Fruit fly (Drosophila melanogaster): Measurements from ENCODE around the gene CG12684.

The CG12684 gene

DNA sequence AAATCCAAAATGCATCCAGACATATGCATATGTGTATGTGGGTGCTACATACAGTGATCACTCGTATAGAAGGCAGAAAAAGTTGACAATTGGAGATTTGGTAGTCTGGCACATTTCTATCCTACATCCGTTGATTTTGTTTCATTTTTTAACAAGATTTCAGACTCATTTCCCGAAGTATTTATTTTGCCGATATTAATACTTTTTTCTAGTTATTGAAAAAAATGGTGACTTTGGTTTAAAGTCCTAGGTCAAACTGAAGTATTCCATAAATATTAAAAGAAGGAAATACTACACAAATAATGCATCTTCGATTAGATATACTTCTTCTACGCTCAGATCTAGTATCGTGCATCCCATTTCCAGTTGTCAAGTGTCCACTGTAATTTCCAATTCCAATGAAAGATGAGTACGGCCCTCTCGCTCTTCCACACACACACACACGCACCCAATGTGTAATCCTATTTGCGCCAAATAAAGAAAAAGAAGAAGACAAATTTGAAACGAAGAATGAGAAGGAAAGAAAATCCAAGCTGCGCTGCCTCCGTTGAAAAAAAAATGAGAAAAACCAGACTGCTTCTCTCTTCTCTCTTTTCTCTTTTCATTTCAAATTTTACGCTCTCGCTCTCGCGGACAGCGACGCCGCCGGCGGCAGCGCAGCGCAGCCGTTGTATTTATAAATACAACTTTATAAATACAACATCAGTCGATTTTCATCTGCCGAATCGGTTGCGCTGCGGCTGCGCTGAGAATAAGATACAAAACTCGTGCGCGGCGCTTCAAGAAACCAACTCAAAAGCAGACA, 45.3 kb upstream of the CG12684 start, which contains the start of gene peb (continued):
- TF ChIP-seq Hey (tag; optimal IDR thresholded peaks at IDR 0.05) = no peak
- TF ChIP-seq CG3163 (GFP tag; optimal IDR thresholded peaks at IDR 0.05) = no peak
- no peak for TF ChIP-seq sd (tag; optimal IDR thresholded peaks at IDR 0.05)
- peak; percentile 40; the same call in 1 of the 2 replicates for TF ChIP-seq ranshi (GFP tag; IDR thresholded peaks at IDR 0.05)
- peak; percentile 10 for TF ChIP-seq CG1233 (GFP tag; optimal IDR thresholded peaks at IDR 0.05)
- peak; percentile 71; the same call in 2 of the 3 replicates for TF ChIP-seq zen2 (GFP tag; IDR thresholded peaks at IDR 0.05; ENCODE audit: partially characterized antibody)
- no peak for TF ChIP-seq Deaf1 (tag; optimal IDR thresholded peaks at IDR 0.05)
- TF ChIP-seq MESR4 (GFP tag; optimal IDR thresholded peaks at IDR 0.05) = no peak
- TF ChIP-seq CG1792 (GFP tag; optimal IDR thresholded peaks at IDR 0.05) = no peak
- TF ChIP-seq CG13775 (GFP tag; optimal IDR thresholded peaks at IDR 0.05) = peak; percentile 53
- no peak for TF ChIP-seq cas (GFP tag; IDR thresholded peaks at IDR 0.05)
- no peak for TF ChIP-seq Ravus (GFP tag; IDR thresholded peaks at IDR 0.05)
- TF ChIP-seq pnt (GFP tag; optimal IDR thresholded peaks at IDR 0.05) = peak; percentile 76
- no peak for TF ChIP-seq Fer3 (tag; optimal IDR thresholded peaks at IDR 0.05)
- TF ChIP-seq ro (GFP tag; IDR thresholded peaks at IDR 0.05) = no peak
- no peak for TF ChIP-seq sima (GFP tag; optimal IDR thresholded peaks at IDR 0.05)
- TF ChIP-seq ERR (GFP tag; optimal IDR thresholded peaks at IDR 0.05) = peak; percentile 6
- TF ChIP-seq nom (GFP tag; optimal IDR thresholded peaks at IDR 0.05) = peak; percentile 42
- peak; percentile 59 for TF ChIP-seq Sox100B (GFP tag; optimal IDR thresholded peaks at IDR 0.05)
- TF ChIP-seq nerfin-2 (GFP tag; IDR thresholded peaks at IDR 0.05; ENCODE audit: partially characterized antibody) = no peak
- peak; percentile 37 for TF ChIP-seq Max (GFP tag; optimal IDR thresholded peaks at IDR 0.05)
- TF ChIP-seq peb (GFP tag; IDR thresholded peaks at IDR 0.05) = peak; percentile 71
- no peak for TF ChIP-seq BtbVII (GFP tag; optimal IDR thresholded peaks at IDR 0.05)
- TF ChIP-seq CG8765 (GFP tag; IDR thresholded peaks at IDR 0.05) = peak; percentile 59; the same call in 1 of the 2 replicates
- no peak for TF ChIP-seq CG17568 (GFP tag; optimal IDR thresholded peaks at IDR 0.05)
- TF ChIP-seq CG33557 (GFP tag; optimal IDR thresholded peaks at IDR 0.05) = peak; percentile 71
- peak; percentile 41 for TF ChIP-seq CG12391 (tag; optimal IDR thresholded peaks at IDR 0.05)
- no peak for TF ChIP-seq CG11560 (tag; IDR thresholded peaks at IDR 0.05)
- peak; percentile 71 for TF ChIP-seq croc (GFP tag; conservative IDR thresholded peaks at IDR 0.05)
- TF ChIP-seq nau (GFP tag; optimal IDR thresholded peaks at IDR 0.05) = no peak
- TF ChIP-seq salm (tag; optimal IDR thresholded peaks at IDR 0.05) = no peak
- no peak for TF ChIP-seq CG7987 (GFP tag; optimal IDR thresholded peaks at IDR 0.05)
- TF ChIP-seq lbe (GFP tag; optimal IDR thresholded peaks at IDR 0.05) = no peak
- peak; percentile 72 for TF ChIP-seq Camta (GFP tag; optimal IDR thresholded peaks at IDR 0.05)
- peak; percentile 60 for TF ChIP-seq CG7556 (GFP tag; optimal IDR thresholded peaks at IDR 0.05)
- TF ChIP-seq tll (GFP tag; optimal IDR thresholded peaks at IDR 0.05) = peak; percentile 21 to 63
- TF ChIP-seq yki (optimal IDR thresholded peaks at IDR 0.05) = no peak
- TF ChIP-seq ci (GFP tag; IDR thresholded peaks at IDR 0.05) = peak; percentile 55; the same call in 2 of the 3 replicates
- peak; percentile 46 for TF ChIP-seq CG10267 (tag; optimal IDR thresholded peaks at IDR 0.05)
- TF ChIP-seq CG16863 (GFP tag; optimal IDR thresholded peaks at IDR 0.05) = peak; percentile 45
- no peak for TF ChIP-seq dimm (GFP tag; IDR thresholded peaks at IDR 0.05)
- TF ChIP-seq cad (GFP tag; optimal IDR thresholded peaks at IDR 0.05) = no peak
- TF ChIP-seq fd64A (GFP tag; optimal IDR thresholded peaks at IDR 0.05) = no peak
- TF ChIP-seq lola (GFP tag; optimal IDR thresholded peaks at IDR 0.05) = peak in 1 of 3 experiments; percentile 83
- TF ChIP-seq phol (tag; optimal IDR thresholded peaks at IDR 0.05) = peak; percentile 74
- TF ChIP-seq Gsc (GFP tag; IDR thresholded peaks at IDR 0.05) = no peak
- TF ChIP-seq CG14441 (GFP tag; IDR thresholded peaks at IDR 0.05) = no peak
- TF ChIP-seq Trl (optimal IDR thresholded peaks at IDR 0.05) = peak; percentile 86 to 89
- peak; percentile 34 for TF ChIP-seq Trl (GFP tag; optimal IDR thresholded peaks at IDR 0.05)

Measured in whole organism, embryonic.